Fruit fly (Drosophila melanogaster) Kc167 (cell line): ENCODE results near the gene Ir8a.

Experiments used
- h ChIP-seq: fragments of >200 bp; optimal IDR thresholded peaks from 3 replicates; lab custom pipeline; 2018; ENCODE audit warnings: missing external identifiers
- insv ChIP-seq: fragments of >200 bp; optimal IDR thresholded peaks from 3 replicates; lab custom pipeline; 2018; ENCODE audit warnings: missing external identifiers
- psq ChIP-seq: fragments of >200 bp; optimal IDR thresholded peaks from 2 replicates; lab custom pipeline; 2017; ENCODE audit warnings: missing external identifiers
- ttk ChIP-seq: sonication (Bioruptor generic); optimal IDR thresholded peaks from 2 replicates; lab custom pipeline; 2017; ENCODE audit warnings: missing external identifiers

dm6 chrX:9284024-9284738, 47.8 kb upstream of the Ir8a start, which contains the start of gene lz:
- TF ChIP-seq ttk (no peak), insv (lab: Kevin White, UChicago) (no peak), psq (lab: Kevin White, UChicago) (no peak), h (lab: Kevin White, UChicago) (no peak)
